Fruit fly (Drosophila melanogaster) whole organism, embryonic: ENCODE measurements around the gene CG17221.

Source experiments
- Awh ChIP-seq: fragments of 200-800 bp; sonication (Bioruptor generic); IDR thresholded peaks from 2 replicates; pipeline ENCODE4, ENCODE4 v1.3.6; 2022; ENCODE audit warnings: missing biosample characterization, missing genetic modification characterization
- Bgb ChIP-seq: fragments of 200-800 bp; sonication (Bioruptor generic); IDR thresholded peaks from 2 replicates; pipeline ENCODE4 v1.3.6; 2022; ENCODE audit warnings: missing biosample characterization, missing genetic modification characterization; ENCODE audit not compliant: partially characterized antibody
- Bteb2 ChIP-seq: fragments of 200-800 bp; sonication (Bioruptor generic); optimal IDR thresholded peaks from 2 replicates; lab custom pipeline; 2016; ENCODE audit warnings: missing biosample characterization, missing genetic modification characterization
- CG10321 ChIP-seq: fragments of 200-800 bp; sonication (Bioruptor generic); IDR thresholded peaks from 2 replicates; pipeline ENCODE4 v1.3.6; 2022; ENCODE audit warnings: missing biosample characterization, missing genetic modification characterization
- CG10431 ChIP-seq: fragments of 200-800 bp; sonication (Bioruptor generic); optimal IDR thresholded peaks from 3 replicates; lab custom pipeline; 2018; ENCODE audit warnings: missing biosample characterization, mild to moderate bottlenecking, missing genetic modification characterization
- CG11398 ChIP-seq: fragments of 200-800 bp; sonication (Bioruptor generic); optimal IDR thresholded peaks from 2 replicates; lab custom pipeline; 2016; ENCODE audit warnings: missing biosample characterization, missing genetic modification characterization
- CG11456 ChIP-seq: fragments of 200-800 bp; sonication (Bioruptor generic); IDR thresholded peaks from 3 replicates; pipeline ENCODE4 v1.3.6; 2022; ENCODE audit warnings: missing biosample characterization, missing genetic modification characterization
- CG11696 ChIP-seq: fragments of 200-800 bp; sonication (Bioruptor generic); IDR thresholded peaks from 2 replicates; pipeline ENCODE4 v1.3.6; 2022; ENCODE audit warnings: missing biosample characterization, missing genetic modification characterization
- CG11723 ChIP-seq: fragments of 200-800 bp; sonication (Bioruptor generic); optimal IDR thresholded peaks from 2 replicates; lab custom pipeline; 2017; ENCODE audit warnings: missing biosample characterization, mild to moderate bottlenecking, missing genetic modification characterization
- CG13775 ChIP-seq: fragments of 200-800 bp; sonication (Bioruptor generic); optimal IDR thresholded peaks from 3 replicates; lab custom pipeline; 2017; ENCODE audit warnings: missing biosample characterization, mild to moderate bottlenecking, missing genetic modification characterization
- CG13894 ChIP-seq: fragments of 200-800 bp; sonication (Bioruptor generic); optimal IDR thresholded peaks from 3 replicates; lab custom pipeline; 2018; ENCODE audit warnings: missing biosample characterization, mild to moderate bottlenecking, missing genetic modification characterization, moderate library complexity
- CG14441 ChIP-seq: fragments of 200-800 bp; sonication (Bioruptor generic); IDR thresholded peaks from 2 replicates; pipeline ENCODE4 v1.3.6; 2022; ENCODE audit warnings: missing biosample characterization, missing genetic modification characterization
- CG17186 ChIP-seq: fragments of 200-800 bp; sonication (Bioruptor generic); optimal IDR thresholded peaks from 3 replicates; lab custom pipeline; 2017; ENCODE audit warnings: missing biosample characterization, missing genetic modification reagents, missing genetic modification characterization
- CG17385 ChIP-seq: fragments of 200-800 bp; sonication (Bioruptor generic); optimal IDR thresholded peaks from 3 replicates; lab custom pipeline; 2018; ENCODE audit warnings: missing biosample characterization, mild to moderate bottlenecking, missing genetic modification characterization
- CG2199 ChIP-seq: fragments of 200-800 bp; sonication (Bioruptor generic); IDR thresholded peaks from 3 replicates; pipeline ENCODE4 v1.3.6; 2022; ENCODE audit warnings: missing biosample characterization, missing genetic modification characterization
- CG2202 ChIP-seq: fragments of 200-800 bp; sonication (Bioruptor generic); optimal IDR thresholded peaks from 2 replicates; lab custom pipeline; 2018; ENCODE audit warnings: missing biosample characterization, mild to moderate bottlenecking, missing genetic modification characterization
- CG30431 ChIP-seq: fragments of 200-800 bp; sonication (Bioruptor generic); optimal IDR thresholded peaks from 2 replicates; lab custom pipeline; 2017; ENCODE audit warnings: missing biosample characterization, missing genetic modification characterization
- CG3995 ChIP-seq: fragments of 200-800 bp; sonication (Bioruptor generic); optimal IDR thresholded peaks from 3 replicates; lab custom pipeline; 2016; ENCODE audit warnings: missing biosample characterization, missing genetic modification characterization
- CG43689 ChIP-seq: fragments of 200-800 bp; sonication (Bioruptor generic); IDR thresholded peaks from 2 replicates; pipeline ENCODE4 v1.3.6; 2022; ENCODE audit warnings: missing biosample characterization, missing genetic modification characterization
- CG5180 ChIP-seq: fragments of 200-800 bp; sonication (Bioruptor generic); optimal IDR thresholded peaks from 3 replicates; lab custom pipeline; 2017; ENCODE audit warnings: missing biosample characterization, missing genetic modification characterization, mild to moderate bottlenecking, moderate library complexity, missing genetic modification reagents
- CG6254 ChIP-seq: fragments of 200-800 bp; sonication (Bioruptor generic); optimal IDR thresholded peaks from 3 replicates; lab custom pipeline; 2017; ENCODE audit warnings: mild to moderate bottlenecking, missing biosample characterization, missing genetic modification reagents, missing genetic modification characterization
- CG6683 ChIP-seq: fragments of 200-800 bp; sonication (Bioruptor generic); optimal IDR thresholded peaks from 2 replicates; lab custom pipeline; 2017; ENCODE audit warnings: missing biosample characterization, mild to moderate bottlenecking, missing genetic modification characterization, missing genetic modification reagents
- CG7372 ChIP-seq: fragments of 200-800 bp; sonication (Bioruptor generic); IDR thresholded peaks from 2 replicates; pipeline ENCODE4 v1.3.6; 2022; ENCODE audit warnings: missing biosample characterization, missing genetic modification characterization
- CG7745 ChIP-seq: fragments of 200-800 bp; sonication (Bioruptor generic); optimal IDR thresholded peaks from 2 replicates; lab custom pipeline; 2018; ENCODE audit warnings: missing biosample characterization, mild to moderate bottlenecking, missing genetic modification characterization, moderate library complexity
- CG7839 ChIP-seq: fragments of 200-800 bp; sonication (Bioruptor generic); optimal IDR thresholded peaks from 3 replicates; lab custom pipeline; 2018; ENCODE audit warnings: missing biosample characterization, mild to moderate bottlenecking, missing genetic modification characterization, moderate library complexity
- Elba2 ChIP-seq: fragments of 200-800 bp; sonication (Bioruptor generic); optimal IDR thresholded peaks from 3 replicates; lab custom pipeline; 2016; ENCODE audit warnings: missing biosample characterization, missing genetic modification characterization
- Hand ChIP-seq: fragments of 200-800 bp; sonication (Bioruptor generic); optimal IDR thresholded peaks from 2 replicates; lab custom pipeline; 2017; ENCODE audit warnings: mild to moderate bottlenecking, missing biosample characterization, missing genetic modification reagents, missing genetic modification characterization
- Hey ChIP-seq: fragments of 200-800 bp; sonication (Bioruptor generic); optimal IDR thresholded peaks from 3 replicates; lab custom pipeline; 2018; ENCODE audit warnings: missing biosample characterization, mild to moderate bottlenecking, missing genetic modification characterization
- HmgZ ChIP-seq: fragments of 200-800 bp; sonication (Bioruptor generic); optimal IDR thresholded peaks from 2 replicates; lab custom pipeline; 2018; ENCODE audit warnings: missing biosample characterization, mild to moderate bottlenecking, missing genetic modification characterization
- Hr51 ChIP-seq, 2 experiments: fragments of 200-800 bp; sonication (Bioruptor generic); optimal IDR thresholded peaks; 2 replicates in 1 of 2; 3 replicates in 1 of 2; lab custom pipeline; 2016 to 2018; ENCODE audit warnings: missing biosample characterization in 2 of 2, missing genetic modification characterization in 2 of 2, mild to moderate bottlenecking in 1 of 2, moderate library complexity in 1 of 2
- Hr78 ChIP-seq, 2 experiments: fragments of 200-800 bp in 1 of 2; fragments of >200 bp in 1 of 2; sonication (Bioruptor generic) in 1 of 2; optimal IDR thresholded peaks; 2 replicates each; lab custom pipeline; 2017 to 2019; ENCODE audit warnings: missing biosample characterization in 2 of 2, missing genetic modification characterization in 2 of 2, mild to moderate bottlenecking in 1 of 2, moderate library complexity in 1 of 2
- bcd ChIP-seq: fragments of 200-800 bp; sonication (Bioruptor generic); optimal IDR thresholded peaks from 2 replicates; lab custom pipeline; 2017; ENCODE audit warnings: missing biosample characterization, mild to moderate bottlenecking, missing genetic modification characterization
- dan ChIP-seq: fragments of 200-800 bp; sonication (Bioruptor generic); IDR thresholded peaks from 2 replicates; pipeline ENCODE4 v1.3.6; 2022; ENCODE audit warnings: missing biosample characterization, missing genetic modification characterization
- dpn ChIP-seq, 2 experiments: fragments of 200-800 bp; sonication (Bioruptor generic); optimal IDR thresholded peaks; 3 replicates each; lab custom pipeline; 2016; ENCODE audit warnings: missing biosample characterization in 2 of 2, missing genetic modification characterization in 2 of 2
- fd64A ChIP-seq: fragments of 200-800 bp; sonication (Bioruptor generic); optimal IDR thresholded peaks from 3 replicates; lab custom pipeline; 2018; ENCODE audit warnings: missing biosample characterization, mild to moderate bottlenecking, missing genetic modification characterization
- gcm2 ChIP-seq: fragments of 200-800 bp; sonication (Bioruptor generic); optimal IDR thresholded peaks from 2 replicates; lab custom pipeline; 2016; ENCODE audit warnings: missing biosample characterization, missing genetic modification characterization
- h ChIP-seq: fragments of >200 bp; optimal IDR thresholded peaks from 2 replicates; lab custom pipeline; 2017
- her ChIP-seq: fragments of 200-800 bp; sonication (Bioruptor generic); optimal IDR thresholded peaks from 2 replicates; lab custom pipeline; 2016; ENCODE audit warnings: missing biosample characterization, missing genetic modification characterization
- kah ChIP-seq: fragments of 200-800 bp; sonication (Bioruptor generic); optimal IDR thresholded peaks from 2 replicates; lab custom pipeline; 2018; ENCODE audit warnings: missing biosample characterization, mild to moderate bottlenecking, missing genetic modification characterization
- knrl ChIP-seq: fragments of 200-800 bp; sonication (Bioruptor generic); IDR thresholded peaks from 3 replicates; pipeline ENCODE4 v1.3.6; 2022; ENCODE audit warnings: missing biosample characterization, missing genetic modification characterization; ENCODE audit not compliant: partially characterized antibody
- lov ChIP-seq, 2 experiments: fragments of 200-800 bp in 1 of 2; fragments of >200 bp in 1 of 2; sonication (Bioruptor generic) in 1 of 2; IDR thresholded peaks in 1 of 2; optimal IDR thresholded peaks in 1 of 2; 2 replicates in 1 of 2; 3 replicates in 1 of 2; pipeline versions ENCODE4 v1.3.6 to Lab custom; 2017 to 2022; ENCODE audit warnings: missing biosample characterization in 1 of 2, missing genetic modification characterization in 1 of 2
- luna ChIP-seq: fragments of 200-800 bp; sonication (Bioruptor generic); optimal IDR thresholded peaks from 2 replicates; lab custom pipeline; 2016; ENCODE audit warnings: missing biosample characterization, missing genetic modification characterization
- so ChIP-seq: fragments of 200-800 bp; sonication (Bioruptor generic); IDR thresholded peaks from 3 replicates; pipeline ENCODE4 v1.3.6; 2022; ENCODE audit warnings: missing biosample characterization, missing genetic modification characterization
- ssp ChIP-seq: fragments of 200-800 bp; sonication (Bioruptor generic); IDR thresholded peaks from 2 replicates; pipeline ENCODE4 v1.3.6; 2022; ENCODE audit warnings: missing biosample characterization, missing genetic modification characterization
- stc ChIP-seq: fragments of 200-800 bp; sonication (Bioruptor generic); IDR thresholded peaks from 2 replicates; pipeline ENCODE4 v1.3.6; 2022; ENCODE audit warnings: missing biosample characterization, missing genetic modification characterization
- tin ChIP-seq: fragments of 200-800 bp; sonication (Bioruptor generic); optimal IDR thresholded peaks from 3 replicates; lab custom pipeline; 2016; ENCODE audit warnings: missing biosample characterization, missing genetic modification characterization
- twi ChIP-seq: fragments of 200-800 bp; optimal IDR thresholded peaks from 2 replicates; lab custom pipeline; 2019; ENCODE audit warnings: missing biosample characterization, mild to moderate bottlenecking, missing genetic modification characterization, moderate library complexity
- usp ChIP-seq: fragments of >200 bp; optimal IDR thresholded peaks from 2 replicates; lab custom pipeline; 2017; ENCODE audit warnings: missing biosample characterization, missing genetic modification characterization
- vnd ChIP-seq: fragments of 200-800 bp; sonication (Bioruptor generic); IDR thresholded peaks from 3 replicates; pipeline ENCODE4 v1.3.6; 2022; ENCODE audit warnings: missing biosample characterization, missing genetic modification characterization; ENCODE audit not compliant: partially characterized antibody
- zen ChIP-seq: fragments of 200-800 bp; sonication (Bioruptor generic); optimal IDR thresholded peaks from 3 replicates; lab custom pipeline; 2018; ENCODE audit warnings: missing biosample characterization, mild to moderate bottlenecking, missing genetic modification characterization, moderate library complexity

CG17221 gene

dm6 chr2L:3037153-3037579, 2.6 kb upstream of the CG17221 start, which contains the start of the genes CG17260 and SerRS (continued):
- TF ChIP-seq CG7839 (tag; lab: Kevin White, UChicago) (peak; percentile 94), CG17186 (peak; percentile 74), h (lab: Kevin White, UChicago) (no peak), CG13775 (GFP tag; lab: Kevin White, UChicago) (peak; percentile 93), her (GFP tag; lab: Kevin White, UChicago) (peak; percentile 70), CG7372 (GFP tag; lab: Robert Waterston, UW) (peak; percentile 88), CG43689 (GFP tag; lab: Robert Waterston, UW) (peak; percentile 77), CG11696 (GFP tag; lab: Robert Waterston, UW) (no peak), CG11456 (GFP tag; lab: Robert Waterston, UW) (peak; percentile 89), CG11398 (GFP tag; lab: Kevin White, UChicago) (peak; percentile 82), CG10431 (GFP tag; lab: Kevin White, UChicago) (peak; percentile 73), zen (peak; percentile 89), Hey (tag; lab: Kevin White, UChicago) (no peak), kah (peak; percentile 69), CG30431 (GFP tag; lab: Kevin White, UChicago) (peak; percentile 77), Bteb2 (GFP tag; lab: Kevin White, UChicago) (peak; percentile 93), luna (GFP tag; lab: Kevin White, UChicago) (peak; percentile 79), CG3995 (GFP tag; lab: Kevin White, UChicago) (peak; percentile 73), fd64A (no peak), Elba2 (GFP tag; lab: Kevin White, UChicago) (peak; percentile 99), CG2202 (peak; percentile 81), Hr51 (GFP tag; optimal IDR thresholded peaks at IDR 0.05; lab: Kevin White, UChicago) (peak in 1 of 2 experiments; percentile 88), CG17385 (GFP tag; lab: Kevin White, UChicago) (peak; percentile 85), Awh (GFP tag; lab: Robert Waterston, UW) (peak; percentile 83), dan (GFP tag; lab: Robert Waterston, UW) (peak; percentile 86), CG7745 (tag; lab: Kevin White, UChicago) (no peak), dpn (GFP tag; optimal IDR thresholded peaks at IDR 0.05; lab: Kevin White, UChicago) (peak; percentile 95 to 96), CG11723 (no peak), CG13894 (peak; percentile 82), stc (peak; percentile 86), knrl (GFP tag; lab: Robert Waterston, UW) (peak; percentile 66), Hand (peak; percentile 26), so (GFP tag; lab: Robert Waterston, UW) (peak; percentile 83; the same call in 1 of the 3 replicates), CG10321 (GFP tag; lab: Robert Waterston, UW) (0 out of 2 replicates have a peak, but pooled peaks have one; percentile 33), HmgZ (tag; lab: Kevin White, UChicago) (peak; percentile 94), vnd (GFP tag; lab: Robert Waterston, UW) (peak; percentile 46; the same call in 1 of the 3 replicates), Bgb (no peak), CG6683 (peak; percentile 78), ssp (GFP tag; lab: Robert Waterston, UW) (peak; percentile 90), bcd (GFP tag; lab: Kevin White, UChicago) (peak; percentile 90), lov (optimal IDR thresholded peaks at IDR 0.05; lab: Kevin White, UChicago) (no peak), lov (GFP tag; IDR thresholded peaks at IDR 0.05; lab: Robert Waterston, UW) (0 out of 3 replicates have a peak, but pooled peaks have one; percentile 35), CG5180 (GFP tag; lab: Kevin White, UChicago) (no peak), gcm2 (GFP tag; lab: Kevin White, UChicago) (peak; percentile 53), CG6254 (GFP tag; lab: Kevin White, UChicago) (peak; percentile 65), twi (tag; lab: Kevin White, UChicago) (peak; percentile 87), usp (GFP tag; lab: Kevin White, UChicago) (no peak), Hr78 (GFP tag; optimal IDR thresholded peaks at IDR 0.05; lab: Kevin White, UChicago) (no peak), tin (GFP tag; lab: Kevin White, UChicago) (peak; percentile 92), CG2199 (0 out of 3 replicates have a peak, but pooled peaks have one; percentile 57), CG14441 (GFP tag; lab: Robert Waterston, UW) (peak; percentile 93)
